Worm (Caenorhabditis elegans): ENCODE results near the gene C40A11.8.

- no peak for TF ChIP-seq nhr-28 (tag; optimal IDR thresholded peaks at IDR 0.05)
- no peak for TF ChIP-seq snpc-1.2 (GFP tag; IDR thresholded peaks at IDR 0.05)
- no peak for TF ChIP-seq skn-1 (tag; optimal IDR thresholded peaks at IDR 0.05)
- no peak for TF ChIP-seq mes-2 (tag; optimal IDR thresholded peaks at IDR 0.05; ENCODE audit: poor library complexity, severe bottlenecking)
- no peak for TF ChIP-seq spr-1 (tag; optimal IDR thresholded peaks at IDR 0.05)
- no peak for TF ChIP-seq cey-2 (tag; optimal IDR thresholded peaks at IDR 0.05; ENCODE audit: borderline replicate concordance, insufficient read depth)
- TF ChIP-seq lin-29 (GFP tag; IDR thresholded peaks at IDR 0.05): no peak
- no peak for TF ChIP-seq zag-1 (tag; optimal IDR thresholded peaks at IDR 0.05)
Observed at ce11 chrII:2150485-2150985, at the start of gene C40A11.8, which contains the start of gene C40A11.7.

Measured in whole organism, L4 larva.